Fruit fly (Drosophila melanogaster) whole organism, embryonic: ENCODE results near the gene Ssl2.

Experiments used
- ATbp ChIP-seq: fragments of 200-800 bp; sonication (Bioruptor generic); optimal IDR thresholded peaks from 2 replicates; lab custom pipeline; 2017; ENCODE audit warnings: missing biosample characterization, mild to moderate bottlenecking, missing genetic modification characterization, missing genetic modification reagents
- CG10147 ChIP-seq: fragments of 200-800 bp; sonication (Bioruptor generic); optimal IDR thresholded peaks from 2 replicates; lab custom pipeline; 2019; ENCODE audit warnings: missing biosample characterization, mild to moderate bottlenecking, missing genetic modification characterization, moderate library complexity
- CG10209 ChIP-seq: fragments of 200-800 bp; sonication (Bioruptor generic); optimal IDR thresholded peaks from 3 replicates; lab custom pipeline; 2017; ENCODE audit warnings: missing biosample characterization, mild to moderate bottlenecking, missing genetic modification characterization, missing genetic modification reagents
- CG10959 ChIP-seq: fragments of 200-800 bp; sonication (Bioruptor generic); IDR thresholded peaks from 2 replicates; pipeline ENCODE4 v1.3.6; 2022; ENCODE audit warnings: missing biosample characterization, missing genetic modification characterization
- CG11085 ChIP-seq: fragments of 200-800 bp; sonication (Bioruptor generic); IDR thresholded peaks from 2 replicates; pipeline ENCODE4 v1.3.6; 2022; ENCODE audit warnings: missing biosample characterization, missing genetic modification characterization
- CG11456 ChIP-seq: fragments of 200-800 bp; sonication (Bioruptor generic); IDR thresholded peaks from 3 replicates; pipeline ENCODE4 v1.3.6; 2022; ENCODE audit warnings: missing biosample characterization, missing genetic modification characterization
- CG11723 ChIP-seq: fragments of 200-800 bp; sonication (Bioruptor generic); optimal IDR thresholded peaks from 2 replicates; lab custom pipeline; 2017; ENCODE audit warnings: missing biosample characterization, mild to moderate bottlenecking, missing genetic modification characterization
- CG1602 ChIP-seq: fragments of 200-800 bp; sonication (Bioruptor generic); optimal IDR thresholded peaks from 3 replicates; lab custom pipeline; 2016; ENCODE audit warnings: missing biosample characterization, missing genetic modification characterization
- CG1603 ChIP-seq: fragments of 200-800 bp; sonication (Bioruptor generic); optimal IDR thresholded peaks from 2 replicates; lab custom pipeline; 2019; ENCODE audit warnings: missing biosample characterization, mild to moderate bottlenecking, missing genetic modification characterization, moderate library complexity
- CG16779 ChIP-seq: fragments of 200-800 bp; sonication (Bioruptor generic); IDR thresholded peaks from 2 replicates; pipeline ENCODE4 v1.3.6; 2022; ENCODE audit warnings: missing biosample characterization, missing genetic modification characterization
- CG17361 ChIP-seq: fragments of 200-800 bp; sonication (Bioruptor generic); IDR thresholded peaks from 3 replicates; pipeline ENCODE4 v1.3.6; 2022; ENCODE audit warnings: missing biosample characterization, missing genetic modification characterization
- CG17385 ChIP-seq: fragments of 200-800 bp; sonication (Bioruptor generic); optimal IDR thresholded peaks from 3 replicates; lab custom pipeline; 2018; ENCODE audit warnings: missing biosample characterization, mild to moderate bottlenecking, missing genetic modification characterization
- CG18476 ChIP-seq: fragments of 200-800 bp; sonication (Bioruptor generic); optimal IDR thresholded peaks from 2 replicates; lab custom pipeline; 2016; ENCODE audit warnings: missing biosample characterization, mild to moderate bottlenecking, missing genetic modification characterization
- CG3407 ChIP-seq: fragments of 200-800 bp; sonication (Bioruptor generic); optimal IDR thresholded peaks from 2 replicates; lab custom pipeline; 2018; ENCODE audit warnings: missing biosample characterization, mild to moderate bottlenecking, missing genetic modification characterization
- CG4854 ChIP-seq: fragments of 200-800 bp; sonication (Bioruptor generic); optimal IDR thresholded peaks from 2 replicates; lab custom pipeline; 2016; ENCODE audit warnings: missing biosample characterization, missing genetic modification characterization, inconsistent platforms
- CG8089 ChIP-seq: fragments of 200-800 bp; sonication (Bioruptor generic); optimal IDR thresholded peaks from 3 replicates; lab custom pipeline; 2016; ENCODE audit warnings: missing biosample characterization, missing genetic modification characterization
- CG9727 ChIP-seq: fragments of 200-800 bp; sonication (Bioruptor generic); optimal IDR thresholded peaks from 3 replicates; lab custom pipeline; 2017; ENCODE audit warnings: missing biosample characterization, mild to moderate bottlenecking, missing genetic modification characterization
- CrebB ChIP-seq: fragments of 200-800 bp; sonication (Bioruptor generic); optimal IDR thresholded peaks from 3 replicates; lab custom pipeline; 2018; ENCODE audit warnings: missing biosample characterization, mild to moderate bottlenecking, missing genetic modification characterization
- Doc3 ChIP-seq: fragments of 200-800 bp; sonication (Bioruptor generic); IDR thresholded peaks from 3 replicates; pipeline ENCODE4 v1.3.6; 2022; ENCODE audit warnings: missing biosample characterization, missing genetic modification characterization; ENCODE audit not compliant: partially characterized antibody
- Eip74EF ChIP-seq, 2 experiments: fragments of 200-800 bp in 1 of 2; fragments of >200 bp in 1 of 2; sonication (Bioruptor generic) in 1 of 2; optimal IDR thresholded peaks; 2 replicates each; lab custom pipeline; 2017 to 2019; ENCODE audit warnings: missing biosample characterization in 2 of 2, missing genetic modification characterization in 2 of 2, mild to moderate bottlenecking in 1 of 2, moderate library complexity in 1 of 2
- HLH54F ChIP-seq: fragments of 200-800 bp; sonication (Bioruptor generic); optimal IDR thresholded peaks from 3 replicates; lab custom pipeline; 2016; ENCODE audit warnings: missing biosample characterization, missing genetic modification characterization
- HmgD ChIP-seq: fragments of 200-800 bp; sonication (Bioruptor generic); optimal IDR thresholded peaks from 3 replicates; lab custom pipeline; 2016; ENCODE audit warnings: missing biosample characterization, missing genetic modification characterization
- HmgZ ChIP-seq: fragments of 200-800 bp; sonication (Bioruptor generic); optimal IDR thresholded peaks from 2 replicates; lab custom pipeline; 2018; ENCODE audit warnings: missing biosample characterization, mild to moderate bottlenecking, missing genetic modification characterization
- Lim3 ChIP-seq: fragments of 200-800 bp; sonication (Bioruptor generic); IDR thresholded peaks from 2 replicates; pipeline ENCODE4 v1.3.6; 2022; ENCODE audit warnings: missing biosample characterization, missing genetic modification characterization
- Oaz ChIP-seq: fragments of 200-800 bp; sonication (Bioruptor generic); IDR thresholded peaks from 2 replicates; pipeline ENCODE4 v1.3.6; 2022; ENCODE audit warnings: missing biosample characterization, missing genetic modification characterization
- Pdp1 ChIP-seq, 2 experiments: fragments of 200-800 bp; sonication (Bioruptor generic); optimal IDR thresholded peaks; 3 replicates each; lab custom pipeline; 2016; ENCODE audit warnings: missing biosample characterization in 2 of 2, missing genetic modification characterization in 2 of 2, mild to moderate bottlenecking in 1 of 2, moderate library complexity in 1 of 2
- Rfx ChIP-seq: fragments of 200-800 bp; sonication (Bioruptor generic); IDR thresholded peaks from 2 replicates; pipeline ENCODE4 v1.3.6; 2022; ENCODE audit warnings: missing biosample characterization, missing genetic modification characterization
- Sox100B ChIP-seq: fragments of 200-800 bp; sonication (Bioruptor generic); optimal IDR thresholded peaks from 3 replicates; lab custom pipeline; 2018; ENCODE audit warnings: missing biosample characterization, mild to moderate bottlenecking, missing genetic modification characterization
- TFAM ChIP-seq: fragments of 200-800 bp; sonication (Bioruptor generic); optimal IDR thresholded peaks from 2 replicates; lab custom pipeline; 2017; ENCODE audit warnings: missing biosample characterization, missing genetic modification characterization, inconsistent platforms
- ara ChIP-seq: fragments of 200-800 bp; sonication (Bioruptor generic); IDR thresholded peaks from 2 replicates; pipeline ENCODE4 v1.3.6; 2022; ENCODE audit warnings: missing biosample characterization, missing genetic modification characterization
- ase ChIP-seq: fragments of 200-800 bp; sonication (Bioruptor generic); IDR thresholded peaks from 3 replicates; pipeline ENCODE4 v1.3.6; 2022; ENCODE audit warnings: missing biosample characterization, missing genetic modification characterization
- ato ChIP-seq: fragments of 200-800 bp; sonication (Bioruptor generic); IDR thresholded peaks from 2 replicates; pipeline ENCODE4 v1.3.6; 2022; ENCODE audit warnings: missing biosample characterization, missing genetic modification characterization; ENCODE audit not compliant: partially characterized antibody
- az2 ChIP-seq: fragments of 200-800 bp; sonication (Bioruptor generic); optimal IDR thresholded peaks from 3 replicates; lab custom pipeline; 2016; ENCODE audit warnings: missing biosample characterization, missing genetic modification characterization
- ftz-f1 ChIP-seq: fragments of 200-800 bp; sonication (Bioruptor generic); optimal IDR thresholded peaks from 2 replicates; lab custom pipeline; 2016; ENCODE audit warnings: missing biosample characterization, missing genetic modification characterization
- gce ChIP-seq: fragments of 200-800 bp; sonication (Bioruptor generic); IDR thresholded peaks from 3 replicates; pipeline ENCODE4 v1.3.6; 2022; ENCODE audit warnings: missing biosample characterization, missing genetic modification characterization
- gt ChIP-seq: fragments of 200-800 bp; sonication (Bioruptor generic); IDR thresholded peaks from 2 replicates; pipeline ENCODE4 v1.3.6; 2022; ENCODE audit warnings: missing biosample characterization, missing genetic modification characterization
- inv ChIP-seq: fragments of 200-800 bp; sonication (Bioruptor generic); IDR thresholded peaks from 2 replicates; pipeline ENCODE4 v1.3.6; 2022; ENCODE audit warnings: missing biosample characterization, missing genetic modification characterization; ENCODE audit not compliant: partially characterized antibody
- lilli ChIP-seq: fragments of 200-800 bp; sonication (Bioruptor generic); optimal IDR thresholded peaks from 3 replicates; lab custom pipeline; 2016; ENCODE audit warnings: missing biosample characterization, missing genetic modification characterization
- lola ChIP-seq, 3 experiments: fragments of >200 bp in 2 of 3; fragments of 200-800 bp in 1 of 3; sonication (Bioruptor generic) in 1 of 3; optimal IDR thresholded peaks; 2 replicates each; lab custom pipeline; 2017 to 2019; ENCODE audit warnings: missing biosample characterization in 3 of 3, missing genetic modification characterization in 3 of 3, mild to moderate bottlenecking in 1 of 3, moderate library complexity in 1 of 3
- peb ChIP-seq: fragments of 200-800 bp; sonication (Bioruptor generic); IDR thresholded peaks from 2 replicates; pipeline ENCODE4 v1.3.6; 2022; ENCODE audit warnings: missing biosample characterization, missing genetic modification characterization
- repo ChIP-seq: fragments of 200-800 bp; sonication (Bioruptor generic); optimal IDR thresholded peaks from 2 replicates; lab custom pipeline; 2016; ENCODE audit warnings: missing biosample characterization, missing genetic modification characterization
- sens ChIP-seq: fragments of 200-800 bp; sonication (Bioruptor generic); peaks from one replicate; lab custom pipeline; 2016; ENCODE audit warnings: missing biosample characterization, missing genetic modification characterization
- seq ChIP-seq: fragments of 200-800 bp; sonication (Bioruptor generic); IDR thresholded peaks from 2 replicates; pipeline ENCODE4 v1.3.6; 2022; ENCODE audit warnings: missing biosample characterization, missing genetic modification characterization
- slou ChIP-seq: fragments of 200-800 bp; sonication (Bioruptor generic); optimal IDR thresholded peaks from 3 replicates; lab custom pipeline; 2016; ENCODE audit warnings: missing biosample characterization, missing genetic modification characterization
- sqz ChIP-seq: fragments of 200-800 bp; sonication (Bioruptor generic); optimal IDR thresholded peaks from 3 replicates; lab custom pipeline; 2018; ENCODE audit warnings: missing biosample characterization, mild to moderate bottlenecking, missing genetic modification characterization
- stc ChIP-seq: fragments of 200-800 bp; sonication (Bioruptor generic); IDR thresholded peaks from 2 replicates; pipeline ENCODE4 v1.3.6; 2022; ENCODE audit warnings: missing biosample characterization, missing genetic modification characterization
- wek ChIP-seq: fragments of 200-800 bp; sonication (Bioruptor generic); optimal IDR thresholded peaks from 3 replicates; lab custom pipeline; 2018; ENCODE audit warnings: missing biosample characterization, mild to moderate bottlenecking, missing genetic modification characterization, moderate library complexity

Gene Ssl2

dm6 chr3R:29077572-29077971, 45.1 kb upstream of the Ssl2 start (continued):
- peak; percentile 17; the same call in 1 of the 2 replicates for TF ChIP-seq ara
- peak; percentile 6 for TF ChIP-seq CG17385 (GFP tag; lab: Kevin White, UChicago)
- TF ChIP-seq CG1603 (tag; lab: Kevin White, UChicago), result peak; percentile 1
- TF ChIP-seq seq (GFP tag; lab: Robert Waterston, UW), result peak; percentile 52
- peak; percentile 36 for TF ChIP-seq ATbp (GFP tag; lab: Kevin White, UChicago)
- TF ChIP-seq CG11085, result no peak
- peak; percentile 35 for TF ChIP-seq CG18476 (GFP tag; lab: Kevin White, UChicago)
- peak; percentile 2 for TF ChIP-seq CG10209 (GFP tag; lab: Kevin White, UChicago)
- 0 out of 2 replicates have a peak, but pooled peaks have one; percentile 28 for TF ChIP-seq Rfx (GFP tag; lab: Robert Waterston, UW)

- no peak for TF ChIP-seq Lim3 (GFP tag; lab: Robert Waterston, UW)
- TF ChIP-seq sens (GFP tag; lab: Kevin White, UChicago), result no peak
- TF ChIP-seq lola (GFP tag; optimal IDR thresholded peaks at IDR 0.05; lab: Kevin White, UChicago), result no peak
- no peak for TF ChIP-seq repo (GFP tag; lab: Kevin White, UChicago)
- no peak for TF ChIP-seq CrebB
- no peak for TF ChIP-seq CG1602 (GFP tag; lab: Kevin White, UChicago)
- no peak for TF ChIP-seq CG11456 (GFP tag; lab: Robert Waterston, UW)
- no peak for TF ChIP-seq inv (GFP tag; lab: Robert Waterston, UW)
- no peak for TF ChIP-seq CG9727 (GFP tag; lab: Kevin White, UChicago)
- TF ChIP-seq HmgD (GFP tag; lab: Kevin White, UChicago), result no peak
- TF ChIP-seq ato (GFP tag; lab: Robert Waterston, UW), result no peak
Observed at dm6 chr3R:29076609-29077008, 44.2 kb upstream of the Ssl2 start.

- no peak for TF ChIP-seq CG16779 (GFP tag; lab: Robert Waterston, UW)
- no peak for TF ChIP-seq HmgZ (tag; lab: Kevin White, UChicago)
- no peak for TF ChIP-seq Doc3 (GFP tag; lab: Robert Waterston, UW)
- TF ChIP-seq CG11723, result no peak
- no peak for TF ChIP-seq CG4854 (GFP tag; lab: Kevin White, UChicago)
- TF ChIP-seq Pdp1 (GFP tag; optimal IDR thresholded peaks at IDR 0.05; lab: Kevin White, UChicago), result peak in 1 of 2 experiments; percentile 1
- no peak for TF ChIP-seq ftz-f1 (GFP tag; lab: Kevin White, UChicago)
- no peak for TF ChIP-seq sqz (GFP tag; lab: Kevin White, UChicago)
- TF ChIP-seq stc, result peak; percentile 45
- TF ChIP-seq Eip74EF (GFP tag; optimal IDR thresholded peaks at IDR 0.05; lab: Kevin White, UChicago), result no peak
- no peak for TF ChIP-seq TFAM
- TF ChIP-seq az2 (GFP tag; lab: Kevin White, UChicago), result no peak
- no peak for TF ChIP-seq gt (GFP tag; lab: Robert Waterston, UW)
- TF ChIP-seq CG10147 (GFP tag; lab: Kevin White, UChicago), result peak; percentile 29
- no peak for TF ChIP-seq CG10959 (GFP tag; lab: Robert Waterston, UW)
- TF ChIP-seq CG8089 (GFP tag; lab: Kevin White, UChicago), result no peak
- TF ChIP-seq CG3407 (GFP tag; lab: Kevin White, UChicago), result no peak
- no peak for TF ChIP-seq Sox100B (GFP tag; lab: Kevin White, UChicago)
- TF ChIP-seq HLH54F (GFP tag; lab: Kevin White, UChicago), result no peak
- TF ChIP-seq peb (GFP tag; lab: Robert Waterston, UW), result no peak
- peak; percentile 9 for TF ChIP-seq lilli (GFP tag; lab: Kevin White, UChicago)
- no peak for TF ChIP-seq wek (GFP tag; lab: Kevin White, UChicago)
- TF ChIP-seq CG17361 (GFP tag; lab: Robert Waterston, UW), result no peak
- TF ChIP-seq gce (GFP tag; lab: Robert Waterston, UW), result no peak
- TF ChIP-seq slou (GFP tag; lab: Kevin White, UChicago), result no peak
- peak; percentile 77 for TF ChIP-seq sens (GFP tag; lab: Kevin White, UChicago)
- no peak for TF ChIP-seq Oaz (GFP tag; lab: Robert Waterston, UW)
- TF ChIP-seq ase (GFP tag; lab: Robert Waterston, UW), result no peak
Observed at dm6 chr3R:29075631-29076398, 43.4 kb upstream of the Ssl2 start.
